Worm (Caenorhabditis elegans): ENCODE measurements around the gene ram-5.

DNA sequence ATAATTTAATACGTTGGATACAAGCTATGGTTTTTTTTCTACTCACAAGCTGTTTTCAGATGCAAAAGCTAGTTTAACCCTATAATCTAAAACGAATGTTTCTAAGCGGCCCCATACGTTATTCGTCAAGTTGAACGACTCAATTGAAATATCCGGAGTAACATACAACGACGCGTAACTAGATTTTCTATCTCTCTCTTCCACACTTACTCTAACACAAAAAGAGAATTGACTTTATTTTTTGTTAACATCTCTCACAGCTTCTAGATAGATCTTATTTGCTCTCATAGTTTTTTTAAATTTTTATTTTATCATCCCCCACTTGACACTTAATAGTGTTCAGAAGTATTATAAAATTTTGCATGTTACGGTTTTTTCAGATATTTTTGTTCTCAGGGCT is 43.3 kb downstream of the ram-5 start:
- TF ChIP-seq ztf-23 (GFP tag; IDR thresholded peaks at IDR 0.05) (no peak), ref-1 (GFP tag; conservative IDR thresholded peaks at IDR 0.05) (no peak), ztf-29 (GFP tag; IDR thresholded peaks at IDR 0.05) (no peak)
